Fruit fly (Drosophila melanogaster) whole organism: ENCODE measurements around the gene CG15916.

Experiments used
- CG8478 ChIP-seq: fragments of >200 bp; optimal IDR thresholded peaks from 2 replicates; lab custom pipeline; 2018; ENCODE audit warnings: inconsistent platforms
- Dll ChIP-seq: fragments of >200 bp; optimal IDR thresholded peaks from 2 replicates; lab custom pipeline; 2017
- pan ChIP-seq: fragments of >200 bp; optimal IDR thresholded peaks from 2 replicates; lab custom pipeline; 2017
- psq ChIP-seq: fragments of >200 bp; optimal IDR thresholded peaks from 2 replicates; lab custom pipeline; 2017
- usp ChIP-seq: fragments of >200 bp; optimal IDR thresholded peaks from 2 replicates; lab custom pipeline; 2017; ENCODE audit warnings: missing biosample characterization, missing genetic modification characterization, mixed read lengths

DNA sequence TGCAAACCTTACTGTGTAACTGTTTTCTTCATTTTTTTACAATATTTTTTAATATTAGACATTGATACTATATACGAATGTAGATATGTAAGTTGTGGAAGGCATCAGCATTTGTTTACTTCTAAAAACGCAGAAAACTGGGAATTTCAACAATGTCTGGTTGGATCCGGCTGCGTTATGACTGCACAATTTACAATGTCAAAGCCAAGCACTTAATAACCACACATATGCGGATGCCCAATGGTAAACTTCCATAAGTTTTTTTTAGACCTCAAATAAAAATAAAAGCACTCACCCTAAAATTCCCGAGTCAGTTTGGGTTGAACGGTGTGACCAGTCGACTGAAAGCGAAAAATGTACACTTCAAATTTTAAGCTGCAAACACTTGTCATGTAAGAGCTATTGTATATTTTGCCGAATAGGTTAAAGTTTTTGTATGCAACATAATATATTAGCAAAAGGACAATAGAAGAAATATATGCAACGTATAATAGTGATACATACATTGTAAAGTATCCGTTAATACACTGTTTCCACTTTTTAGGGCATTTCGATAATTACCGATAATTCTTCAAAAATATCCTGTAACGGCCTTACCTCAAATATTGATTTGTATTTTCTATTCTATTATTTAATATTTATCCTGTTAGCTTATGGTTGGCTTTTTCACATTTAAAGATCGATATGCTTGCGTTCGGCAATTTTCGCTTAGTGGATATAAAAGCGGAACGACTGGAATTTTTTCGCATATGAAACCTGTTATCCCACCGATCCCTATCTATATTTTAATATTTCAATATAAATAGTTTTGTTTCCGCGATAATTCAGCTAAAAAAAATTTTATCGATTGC lies 49.9 kb downstream of the CG15916 start, which contains the start of gene Stim:
- no peak for TF ChIP-seq psq (lab: Kevin White, UChicago)
- TF ChIP-seq CG8478 (lab: Kevin White, UChicago) = no peak
- no peak for TF ChIP-seq usp (GFP tag; lab: Kevin White, UChicago)
- no peak for TF ChIP-seq Dll (lab: Kevin White, UChicago)
- no peak for TF ChIP-seq pan (lab: Kevin White, UChicago)
